Fruit fly (Drosophila melanogaster): ENCODE data around the gene Npc2d.

Npc2d gene

dm6 chr3R:10062324-10062723 lies 6.4 kb upstream of the Npc2d start, which contains the start of gene CG33630:
TSS of gene CG33630 (plus strand) at chr3R:10062624.
- no peak for TF ChIP-seq CG17801 (GFP tag; optimal IDR thresholded peaks at IDR 0.05; ENCODE audit: partially characterized antibody)

dm6 chr3R:10059952-10060351 lies 4.1 kb upstream of the Npc2d start, which contains the start of gene Npc2c:
TSS of gene Npc2c (plus strand) at chr3R:10060252.
- no peak for TF ChIP-seq CG17801 (GFP tag; optimal IDR thresholded peaks at IDR 0.05; ENCODE audit: partially characterized antibody)

- no peak for TF ChIP-seq CG17801 (GFP tag; optimal IDR thresholded peaks at IDR 0.05; ENCODE audit: partially characterized antibody)
Observed at dm6 chr3R:10059358-10059757, 3.5 kb upstream of the Npc2d start.

- no peak for TF ChIP-seq CG17801 (GFP tag; optimal IDR thresholded peaks at IDR 0.05; ENCODE audit: partially characterized antibody)
Observed at dm6 chr3R:10056647-10057046, 764 bp upstream of the Npc2d start.

- no peak for TF ChIP-seq CG17801 (GFP tag; optimal IDR thresholded peaks at IDR 0.05; ENCODE audit: partially characterized antibody)
Observed at dm6 chr3R:10055004-10055403, 879 bp downstream of the Npc2d start.

dm6 chr3R:10054278-10054975 lies 1.5 kb downstream of the Npc2d start:
- peak; percentile 45 for TF ChIP-seq CG17801 (GFP tag; optimal IDR thresholded peaks at IDR 0.05; ENCODE audit: partially characterized antibody)

- TF ChIP-seq CG17801 (GFP tag; optimal IDR thresholded peaks at IDR 0.05; ENCODE audit: partially characterized antibody): no peak
Observed at dm6 chr3R:10053559-10053958, 2.3 kb downstream of the Npc2d start.

- no peak for TF ChIP-seq CG17801 (GFP tag; optimal IDR thresholded peaks at IDR 0.05; ENCODE audit: partially characterized antibody)
Observed at dm6 chr3R:10052695-10053382, 3.0 kb downstream of the Npc2d start, which contains the start of the genes Fancl and Npc2e. TSS of gene Fancl (minus strand) at chr3R:10052869. TSS of gene Npc2e (plus strand) at chr3R:10053332.

dm6 chr3R:10048842-10049527 lies 6.9 kb downstream of the Npc2d start, which contains the start of gene ohgt:
TSS of gene ohgt (plus strand) at chr3R:10049199.
- peak; percentile 8 for TF ChIP-seq CG17801 (GFP tag; optimal IDR thresholded peaks at IDR 0.05; ENCODE audit: partially characterized antibody)

- TF ChIP-seq CG17801 (GFP tag; optimal IDR thresholded peaks at IDR 0.05; ENCODE audit: partially characterized antibody): no peak
Observed at dm6 chr3R:10048775-10048841, 7.3 kb downstream of the Npc2d start, which contains the start of gene CG12811. TSS of gene CG12811 (minus strand) at chr3R:10048797.

dm6 chr3R:10048035-10048774 lies 7.7 kb downstream of the Npc2d start:
- TF ChIP-seq CG17801 (GFP tag; optimal IDR thresholded peaks at IDR 0.05; ENCODE audit: partially characterized antibody): no peak

dm6 chr3R:10045343-10045742 lies 10.5 kb downstream of the Npc2d start, which contains the start of the genes CG11722 and mtTFB2:
TSS of gene CG11722 (minus strand) at chr3R:10045542.
TSS of gene mtTFB2 (plus strand) at chr3R:10045574.
- peak; percentile 40 for TF ChIP-seq CG17801 (GFP tag; optimal IDR thresholded peaks at IDR 0.05; ENCODE audit: partially characterized antibody)

dm6 chr3R:10042664-10043372 lies 13.1 kb downstream of the Npc2d start, which contains the start of the genes Mical and CG3909:
TSS of gene Mical (minus strand) at chr3R:10042895.
TSS of gene CG3909 (plus strand) at chr3R:10043270.
- peak; percentile 87 for TF ChIP-seq CG17801 (GFP tag; optimal IDR thresholded peaks at IDR 0.05; ENCODE audit: partially characterized antibody)

- TF ChIP-seq CG17801 (GFP tag; optimal IDR thresholded peaks at IDR 0.05; ENCODE audit: partially characterized antibody): no peak
Observed at dm6 chr3R:10042024-10042663, 13.7 kb downstream of the Npc2d start.

All from ovary, adult (tissue).